Worm (Caenorhabditis elegans) whole organism, L4 larva: ENCODE results near the gene str-149.
A peak's percentile ranks its signal among the peaks of the same experiment; 100 is the strongest.
"Not testable (repeated sequence)": the region's sequence is repeated elsewhere in the genome, so short reads cannot be mapped to it uniquely, and the experiment has no call there.

Experiments used
- F10B5.3 ChIP-seq: sonication (generic microtip); optimal IDR thresholded peaks from 2 replicates; lab custom pipeline; 2016; ENCODE audit warnings: mild to moderate bottlenecking, missing genetic modification characterization, missing compliant biosample characterization
- R02D3.7 ChIP-seq: fragments of 150-350 bp; sonication (generic microtip); optimal IDR thresholded peaks from 3 replicates; lab custom pipeline; 2014; ENCODE audit warnings: missing biosample characterization, missing genetic modification characterization
- Y105C5A.15 ChIP-seq: fragments of 200-800 bp; sonication (Bioruptor generic); IDR thresholded peaks from 2 replicates; pipeline ENCODE4 v1.3.6; 2022; ENCODE audit warnings: missing genetic modification characterization, missing compliant biosample characterization
- Y48G9A.11 ChIP-seq: fragments of 200-800 bp; sonication (Bioruptor generic); IDR thresholded peaks from 2 replicates; pipeline ENCODE4 v1.3.6; 2022; ENCODE audit warnings: missing genetic modification reagents, missing genetic modification characterization, missing compliant biosample characterization
- Y5F2A.4 ChIP-seq: fragments of 200-800 bp; sonication (Bioruptor generic); optimal IDR thresholded peaks from 2 replicates; lab custom pipeline; 2018; ENCODE audit warnings: mild to moderate bottlenecking, missing genetic modification characterization, missing compliant biosample characterization
- ZK337.2 ChIP-seq: fragments of 200-800 bp; sonication (Bioruptor generic); IDR thresholded peaks from 2 replicates; pipeline ENCODE4 v1.3.6; 2022; ENCODE audit warnings: missing genetic modification reagents, missing genetic modification characterization, missing compliant biosample characterization
- aly-2 ChIP-seq: sonication (generic microtip); optimal IDR thresholded peaks from 2 replicates; lab custom pipeline; 2018; ENCODE audit warnings: missing biosample characterization, missing genetic modification characterization
- arid-1 ChIP-seq: fragments of 200-800 bp; sonication (Bioruptor generic); conservative IDR thresholded peaks from 2 replicates; pipeline ENCODE4 v1.3.6; 2022; ENCODE audit warnings: missing genetic modification reagents, missing genetic modification characterization, missing compliant biosample characterization
- ceh-20 ChIP-seq: fragments of 200-800 bp; sonication (Bioruptor generic); IDR thresholded peaks from 2 replicates; pipeline ENCODE4 v1.3.6; 2022; ENCODE audit warnings: missing genetic modification reagents, missing genetic modification characterization, missing compliant biosample characterization
- ceh-28 ChIP-seq: fragments of 150-350 bp; optimal IDR thresholded peaks from 2 replicates; lab custom pipeline; 2014; ENCODE audit warnings: missing biosample characterization, missing genetic modification reagents, missing genetic modification characterization
- ceh-32 ChIP-seq: sonication (generic microtip); optimal IDR thresholded peaks from 2 replicates; lab custom pipeline; 2016; ENCODE audit warnings: mild to moderate bottlenecking, missing genetic modification characterization, missing compliant biosample characterization; ENCODE audit not compliant: poor library complexity
- ceh-82 ChIP-seq: sonication (generic microtip); optimal IDR thresholded peaks from 2 replicates; lab custom pipeline; 2017; ENCODE audit warnings: missing biosample characterization, missing genetic modification characterization
- daf-19 ChIP-seq: fragments of 200-800 bp; sonication (Bioruptor generic); conservative IDR thresholded peaks from 2 replicates; pipeline ENCODE4 v1.3.6; 2022; ENCODE audit warnings: missing genetic modification characterization, missing compliant biosample characterization
- dmd-6 ChIP-seq: fragments of 200-800 bp; sonication (Bioruptor generic); IDR thresholded peaks from 2 replicates; pipeline ENCODE4 v1.3.6; 2022; ENCODE audit warnings: missing genetic modification reagents, missing genetic modification characterization, missing compliant biosample characterization
- dmd-8 ChIP-seq: fragments of 200-800 bp; sonication (Bioruptor generic); IDR thresholded peaks from 2 replicates; pipeline ENCODE4 v1.3.6; 2022; ENCODE audit warnings: missing genetic modification characterization, missing compliant biosample characterization
- dpl-1 ChIP-seq: fragments of 150-350 bp; optimal IDR thresholded peaks from 2 replicates; lab custom pipeline; 2014; ENCODE audit warnings: missing biosample characterization, missing genetic modification reagents, missing genetic modification characterization
- dve-1 ChIP-seq: sonication (generic microtip); optimal IDR thresholded peaks from 2 replicates; lab custom pipeline; 2017; ENCODE audit warnings: antibody characterized with exemption, mild to moderate bottlenecking, missing genetic modification characterization, missing compliant biosample characterization; ENCODE audit not compliant: insufficient read depth
- egl-27 ChIP-seq: sonication (generic microtip); optimal IDR thresholded peaks from 3 replicates; lab custom pipeline; 2017; ENCODE audit warnings: missing biosample characterization, missing genetic modification reagents, missing genetic modification characterization
- fkh-10 ChIP-seq: fragments of 150-350 bp; optimal IDR thresholded peaks from 2 replicates; lab custom pipeline; 2014; ENCODE audit warnings: missing biosample characterization, missing genetic modification reagents, missing genetic modification characterization
- gei-8 ChIP-seq: fragments of 200-800 bp; sonication (Bioruptor generic); optimal IDR thresholded peaks from 2 replicates; lab custom pipeline; 2018; ENCODE audit warnings: mild to moderate bottlenecking, missing genetic modification characterization, missing compliant biosample characterization
- hlh-11 ChIP-seq: fragments of 200-800 bp; sonication (Bioruptor generic); optimal IDR thresholded peaks from 2 replicates; lab custom pipeline; 2018; ENCODE audit warnings: mild to moderate bottlenecking, missing genetic modification characterization, missing compliant biosample characterization
- hlh-30 ChIP-seq: sonication (generic microtip); optimal IDR thresholded peaks from 2 replicates; lab custom pipeline; 2017; ENCODE audit warnings: antibody characterized with exemption, mild to moderate bottlenecking, missing genetic modification characterization, missing compliant biosample characterization; ENCODE audit not compliant: insufficient read depth
- hmg-1.1 ChIP-seq: fragments of 200-800 bp; sonication (Bioruptor generic); IDR thresholded peaks from 2 replicates; pipeline ENCODE4 v1.3.6; 2022; ENCODE audit warnings: missing genetic modification reagents, missing genetic modification characterization, missing compliant biosample characterization
- lim-7 ChIP-seq: fragments of 200-800 bp; sonication (Bioruptor generic); IDR thresholded peaks from 2 replicates; pipeline ENCODE4 v1.3.6; 2022; ENCODE audit warnings: missing genetic modification characterization, missing compliant biosample characterization
- lin-13 ChIP-seq: fragments of 150-350 bp; optimal IDR thresholded peaks from 2 replicates; lab custom pipeline; 2014; ENCODE audit warnings: missing biosample characterization, missing genetic modification reagents, missing genetic modification characterization
- lin-39 ChIP-seq: fragments of 150-350 bp; optimal IDR thresholded peaks from 2 replicates; lab custom pipeline; 2014; ENCODE audit warnings: missing biosample characterization, missing genetic modification reagents, missing genetic modification characterization
- lir-3 ChIP-seq: sonication (generic microtip); optimal IDR thresholded peaks from 2 replicates; lab custom pipeline; 2016; ENCODE audit warnings: mild to moderate bottlenecking, missing genetic modification characterization, missing compliant biosample characterization
- lsy-2 ChIP-seq, 2 experiments: fragments of 150-350 bp in 1 of 2; sonication (generic microtip) in 1 of 2; optimal IDR thresholded peaks; 2 replicates each; lab custom pipeline; 2014 to 2017; ENCODE audit warnings: missing biosample characterization in 2 of 2, missing genetic modification characterization in 2 of 2
- madf-5 ChIP-seq, 2 experiments: fragments of 200-800 bp; sonication (Bioruptor generic); IDR thresholded peaks; 2 replicates each; pipeline ENCODE4 v1.3.6; 2022; ENCODE audit warnings: missing compliant biosample characterization in 2 of 2, missing genetic modification characterization in 2 of 2
- mdt-29 ChIP-seq: fragments of 200-800 bp; sonication (Bioruptor generic); IDR thresholded peaks from 2 replicates; pipeline ENCODE4 v1.3.6; 2022; ENCODE audit warnings: missing genetic modification reagents, missing genetic modification characterization, missing compliant biosample characterization
- nhr-11 ChIP-seq: fragments of 150-350 bp; optimal IDR thresholded peaks from 2 replicates; lab custom pipeline; 2014; ENCODE audit warnings: missing biosample characterization, missing genetic modification characterization
- nhr-25 ChIP-seq: sonication (generic microtip); optimal IDR thresholded peaks from 2 replicates; lab custom pipeline; 2017; ENCODE audit warnings: missing genetic modification characterization, mild to moderate bottlenecking, missing compliant biosample characterization, antibody characterized with exemption, moderate library complexity, borderline replicate concordance; ENCODE audit not compliant: insufficient read depth
- nhr-28 ChIP-seq: fragments of 150-350 bp; optimal IDR thresholded peaks from 2 replicates; lab custom pipeline; 2014; ENCODE audit warnings: missing biosample characterization, missing genetic modification characterization
- nhr-48 ChIP-seq: sonication (generic microtip); optimal IDR thresholded peaks from 2 replicates; lab custom pipeline; 2016; ENCODE audit warnings: mild to moderate bottlenecking, missing genetic modification characterization, missing compliant biosample characterization
- nhr-76 ChIP-seq: fragments of 150-350 bp; optimal IDR thresholded peaks from 2 replicates; lab custom pipeline; 2014; ENCODE audit warnings: missing biosample characterization, missing genetic modification characterization
- nhr-77 ChIP-seq: fragments of 150-350 bp; optimal IDR thresholded peaks from 2 replicates; lab custom pipeline; 2014; ENCODE audit warnings: missing biosample characterization, missing genetic modification characterization
- pha-4 ChIP-seq, 2 experiments: fragments of 150-350 bp in 1 of 2; fragments of 200-800 bp in 1 of 2; sonication (Bioruptor generic) in 1 of 2; IDR thresholded peaks in 1 of 2; optimal IDR thresholded peaks in 1 of 2; 2 replicates each; pipeline versions ENCODE4 v1.3.6 to Lab custom; 2014 to 2022; ENCODE audit warnings: missing genetic modification characterization in 2 of 2, missing genetic modification reagents in 2 of 2, missing biosample characterization in 1 of 2, missing compliant biosample characterization in 1 of 2
- pqm-1 ChIP-seq: sonication (generic microtip); optimal IDR thresholded peaks from 2 replicates; lab custom pipeline; 2017; ENCODE audit warnings: missing biosample characterization, missing genetic modification characterization
- set-16 ChIP-seq: fragments of 200-800 bp; sonication (Bioruptor generic); IDR thresholded peaks from 2 replicates; pipeline ENCODE4 v1.3.6; 2022; ENCODE audit warnings: missing genetic modification reagents, missing genetic modification characterization, missing compliant biosample characterization
- skn-1 ChIP-seq: fragments of 150-350 bp; optimal IDR thresholded peaks from 2 replicates; lab custom pipeline; 2014; ENCODE audit warnings: missing biosample characterization, missing genetic modification characterization
- spr-1 ChIP-seq: sonication (generic microtip); optimal IDR thresholded peaks from 2 replicates; lab custom pipeline; 2016; ENCODE audit warnings: mild to moderate bottlenecking, missing genetic modification characterization, missing compliant biosample characterization
- tag-97 ChIP-seq: fragments of 200-800 bp; sonication (Bioruptor generic); IDR thresholded peaks from 2 replicates; pipeline ENCODE4 v1.3.6; 2022; ENCODE audit warnings: missing genetic modification characterization, missing compliant biosample characterization
- tra-1 ChIP-seq: fragments of 200-800 bp; sonication (Bioruptor generic); IDR thresholded peaks from 2 replicates; pipeline ENCODE4 v1.3.6; 2022; ENCODE audit warnings: missing genetic modification reagents, missing genetic modification characterization, missing compliant biosample characterization
- unc-39 ChIP-seq: sonication (generic microtip); optimal IDR thresholded peaks from 2 replicates; lab custom pipeline; 2017; ENCODE audit warnings: missing biosample characterization, missing genetic modification characterization
- unc-62 ChIP-seq, 3 experiments: fragments of 150-350 bp in 1 of 3; sonication (generic microtip); optimal IDR thresholded peaks in 2 of 3; peaks in 1 of 3; 1 replicate in 1 of 3; 2 replicates in 2 of 3; lab custom pipeline; 2014 to 2017; ENCODE audit warnings: missing biosample characterization in 3 of 3, missing genetic modification characterization in 3 of 3, missing genetic modification reagents in 3 of 3, missing genotype in 1 of 3
- vab-7 ChIP-seq: fragments of 200-800 bp; sonication (Bioruptor generic); IDR thresholded peaks from 2 replicates; pipeline ENCODE4 v1.3.6; 2022; ENCODE audit warnings: missing genetic modification reagents, missing genetic modification characterization, missing compliant biosample characterization
- zfp-2 ChIP-seq: sonication (generic microtip); optimal IDR thresholded peaks from 2 replicates; lab custom pipeline; 2016; ENCODE audit warnings: mild to moderate bottlenecking, missing genetic modification characterization, missing compliant biosample characterization
- zfp-3 ChIP-seq: fragments of 200-800 bp; sonication (Bioruptor generic); conservative IDR thresholded peaks from 2 replicates; pipeline ENCODE4 v1.3.6; 2022; ENCODE audit warnings: missing genetic modification reagents, missing genetic modification characterization, missing compliant biosample characterization

The str-149 gene

ce11 chrV:16597344-16597869, 24.1 kb downstream of the str-149 start:
- TF ChIP-seq pha-4 (GFP tag; IDR thresholded peaks at IDR 0.05; lab: Robert Waterston, UW) (peak; percentile 14; the same call in 1 of the 2 replicates), arid-1 (0 out of 2 replicates have a peak, but pooled peaks have one; percentile 16)
- not testable (repeated sequence) for TF ChIP-seq pha-4 (tag; optimal IDR thresholded peaks at IDR 0.05; lab: Kevin White, UChicago)

ce11 chrV:16598437-16598836, 25.2 kb downstream of the str-149 start:
- TF ChIP-seq dve-1 (tag; lab: Kevin White, UChicago) (peak; percentile 38), lin-39 (tag; lab: Kevin White, UChicago) (no peak), pqm-1 (tag; lab: Kevin White, UChicago) (no peak), nhr-48 (no peak), dpl-1 (GFP tag; lab: Kevin White, UChicago) (no peak), nhr-11 (tag; lab: Kevin White, UChicago) (no peak), lim-7 (GFP tag; lab: Robert Waterston, UW) (no peak), zfp-2 (no peak), daf-19 (GFP tag; lab: Robert Waterston, UW) (no peak), nhr-76 (no peak), nhr-28 (tag; lab: Kevin White, UChicago) (no peak), ceh-32 (tag; lab: Kevin White, UChicago) (no peak), skn-1 (tag; lab: Kevin White, UChicago) (no peak), hlh-11 (tag; lab: Kevin White, UChicago) (peak; percentile 66), lir-3 (tag; lab: Kevin White, UChicago) (no peak), ceh-20 (no peak), set-16 (GFP tag; lab: Robert Waterston, UW) (no peak; the same call in 1 of the 2 replicates), mdt-29 (GFP tag; lab: Robert Waterston, UW) (peak; percentile 95), nhr-77 (tag; lab: Kevin White, UChicago) (no peak), unc-62 (GFP tag; optimal IDR thresholded peaks at IDR 0.05 in 1 of 2; lab: Kevin White, UChicago) (no peak), unc-62 (tag; optimal IDR thresholded peaks at IDR 0.05; lab: Kevin White, UChicago) (no peak), tag-97 (GFP tag; lab: Robert Waterston, UW) (no peak), egl-27 (tag; lab: Kevin White, UChicago) (no peak), unc-39 (tag; lab: Kevin White, UChicago) (no peak), arid-1 (no peak), Y105C5A.15 (no peak), vab-7 (GFP tag; lab: Robert Waterston, UW) (no peak), Y5F2A.4 (GFP tag; lab: Kevin White, UChicago) (no peak), ceh-28 (tag; lab: Kevin White, UChicago) (no peak), hmg-1.1 (GFP tag; lab: Robert Waterston, UW) (no peak), lsy-2 (tag; optimal IDR thresholded peaks at IDR 0.05; lab: Kevin White, UChicago) (no peak), Y48G9A.11 (GFP tag; lab: Robert Waterston, UW) (no peak), ceh-82 (tag; lab: Kevin White, UChicago) (no peak), tra-1 (0 out of 2 replicates have a peak, but pooled peaks have one; percentile 35), aly-2 (tag; lab: Kevin White, UChicago) (no peak), ZK337.2 (GFP tag; lab: Robert Waterston, UW) (no peak), spr-1 (tag; lab: Kevin White, UChicago) (no peak), R02D3.7 (no peak), lin-13 (no peak), dmd-6 (peak; percentile 14; the same call in 1 of the 2 replicates), dmd-8 (GFP tag; lab: Robert Waterston, UW) (no peak), fkh-10 (no peak), nhr-25 (tag; lab: Kevin White, UChicago) (no peak), zfp-3 (GFP tag; lab: Robert Waterston, UW) (no peak), F10B5.3 (no peak), gei-8 (GFP tag; lab: Kevin White, UChicago) (no peak), madf-5 (GFP tag; IDR thresholded peaks at IDR 0.05; lab: Robert Waterston, UW) (no peak), hlh-30 (tag; lab: Kevin White, UChicago) (peak; percentile 64)
